Fruit fly (Drosophila melanogaster) whole organism, embryonic: Measurements from ENCODE around the gene CG1273.

ENCODE experiments used
- ATbp ChIP-seq: fragments of 200-800 bp; sonication (Bioruptor generic); optimal IDR thresholded peaks from 2 replicates; lab custom pipeline; 2017; ENCODE audit warnings: missing biosample characterization, mild to moderate bottlenecking, missing genetic modification characterization, missing genetic modification reagents
- Aef1 ChIP-seq: fragments of 200-800 bp; sonication (Bioruptor generic); IDR thresholded peaks from 3 replicates; pipeline ENCODE4 v1.3.6; 2022; ENCODE audit warnings: missing biosample characterization, missing genetic modification characterization
- Bdp1 ChIP-seq: fragments of 200-800 bp; sonication (Bioruptor generic); optimal IDR thresholded peaks from 3 replicates; lab custom pipeline; 2016; ENCODE audit warnings: missing biosample characterization, missing genetic modification characterization
- C15 ChIP-seq: fragments of 200-800 bp; sonication (Bioruptor generic); IDR thresholded peaks from 3 replicates; pipeline ENCODE4 v1.3.6; 2022; ENCODE audit warnings: missing biosample characterization, missing genetic modification characterization
- CG10267 ChIP-seq: fragments of 200-800 bp; sonication (Bioruptor generic); optimal IDR thresholded peaks from 2 replicates; lab custom pipeline; 2018; ENCODE audit warnings: missing biosample characterization, mild to moderate bottlenecking, missing genetic modification characterization, moderate library complexity
- CG10979 ChIP-seq: fragments of 200-800 bp; sonication (Bioruptor generic); optimal IDR thresholded peaks from 2 replicates; lab custom pipeline; 2018; ENCODE audit warnings: missing biosample characterization, mild to moderate bottlenecking, missing genetic modification characterization, moderate library complexity
- CG14050 ChIP-seq: fragments of 200-800 bp; sonication (Bioruptor generic); IDR thresholded peaks from 3 replicates; pipeline ENCODE4 v1.3.6; 2022; ENCODE audit warnings: missing biosample characterization, missing genetic modification characterization
- CG14710 ChIP-seq: fragments of 200-800 bp; sonication (Bioruptor generic); optimal IDR thresholded peaks from 3 replicates; lab custom pipeline; 2019; ENCODE audit warnings: missing biosample characterization, mild to moderate bottlenecking, missing genetic modification characterization, moderate library complexity
- CG15514 ChIP-seq: fragments of 200-800 bp; sonication (Bioruptor generic); optimal IDR thresholded peaks from 3 replicates; lab custom pipeline; 2017; ENCODE audit warnings: missing biosample characterization, missing genetic modification characterization, mild to moderate bottlenecking, moderate library complexity, missing genetic modification reagents
- CG1603 ChIP-seq: fragments of 200-800 bp; sonication (Bioruptor generic); optimal IDR thresholded peaks from 2 replicates; lab custom pipeline; 2019; ENCODE audit warnings: missing biosample characterization, mild to moderate bottlenecking, missing genetic modification characterization, moderate library complexity
- CG17829 ChIP-seq: fragments of 200-800 bp; optimal IDR thresholded peaks from 2 replicates; lab custom pipeline; 2019; ENCODE audit warnings: missing biosample characterization, mild to moderate bottlenecking, missing genetic modification characterization, moderate library complexity
- CG2199 ChIP-seq: fragments of 200-800 bp; sonication (Bioruptor generic); IDR thresholded peaks from 3 replicates; pipeline ENCODE4 v1.3.6; 2022; ENCODE audit warnings: missing biosample characterization, missing genetic modification characterization
- CG30020 ChIP-seq: fragments of 200-800 bp; optimal IDR thresholded peaks from 2 replicates; lab custom pipeline; 2019; ENCODE audit warnings: missing biosample characterization, mild to moderate bottlenecking, missing genetic modification characterization, moderate library complexity
- CG31441 ChIP-seq: fragments of 200-800 bp; sonication (Bioruptor generic); IDR thresholded peaks from 2 replicates; pipeline ENCODE4 v1.3.6; 2022; ENCODE audit warnings: missing biosample characterization, missing genetic modification characterization
- CG34376 ChIP-seq: fragments of 200-800 bp; sonication (Bioruptor generic); optimal IDR thresholded peaks from 2 replicates; lab custom pipeline; 2018; ENCODE audit warnings: missing biosample characterization, mild to moderate bottlenecking, missing genetic modification characterization
- CG3995 ChIP-seq: fragments of 200-800 bp; sonication (Bioruptor generic); optimal IDR thresholded peaks from 3 replicates; lab custom pipeline; 2016; ENCODE audit warnings: missing biosample characterization, missing genetic modification characterization
- CG4404 ChIP-seq: fragments of 200-800 bp; sonication (Bioruptor generic); IDR thresholded peaks from 2 replicates; pipeline ENCODE4 v1.3.6; 2022; ENCODE audit warnings: missing biosample characterization, missing genetic modification characterization
- CG5953 ChIP-seq: fragments of 200-800 bp; sonication (Bioruptor generic); IDR thresholded peaks from 2 replicates; pipeline ENCODE4 v1.3.6; 2022; ENCODE audit warnings: missing biosample characterization, missing genetic modification characterization
- CG6254 ChIP-seq: fragments of 200-800 bp; sonication (Bioruptor generic); optimal IDR thresholded peaks from 3 replicates; lab custom pipeline; 2017; ENCODE audit warnings: mild to moderate bottlenecking, missing biosample characterization, missing genetic modification reagents, missing genetic modification characterization
- CG8089 ChIP-seq: fragments of 200-800 bp; sonication (Bioruptor generic); optimal IDR thresholded peaks from 3 replicates; lab custom pipeline; 2016; ENCODE audit warnings: missing biosample characterization, missing genetic modification characterization
- CG8359 ChIP-seq: fragments of 200-800 bp; sonication (Bioruptor generic); optimal IDR thresholded peaks from 2 replicates; lab custom pipeline; 2017; ENCODE audit warnings: missing biosample characterization, mild to moderate bottlenecking, missing genetic modification characterization, borderline replicate concordance
- D19B ChIP-seq: fragments of 200-800 bp; sonication (Bioruptor generic); optimal IDR thresholded peaks from 2 replicates; lab custom pipeline; 2017; ENCODE audit warnings: missing biosample characterization, mild to moderate bottlenecking, missing genetic modification characterization
- Dll ChIP-seq: fragments of 200-800 bp; sonication (Bioruptor generic); IDR thresholded peaks from 4 replicates; pipeline ENCODE4 v1.3.6; 2022; ENCODE audit warnings: missing biosample characterization, missing genetic modification characterization; ENCODE audit not compliant: partially characterized antibody
- Drgx ChIP-seq: fragments of 200-800 bp; sonication (Bioruptor generic); IDR thresholded peaks from 2 replicates; pipeline ENCODE4 v1.3.6; 2022; ENCODE audit warnings: missing biosample characterization, missing genetic modification characterization
- Jarid2 ChIP-seq: fragments of 200-800 bp; sonication (Bioruptor generic); optimal IDR thresholded peaks from 3 replicates; lab custom pipeline; 2017; ENCODE audit warnings: mild to moderate bottlenecking, missing biosample characterization, missing genetic modification reagents, missing genetic modification characterization
- Lhr ChIP-seq: fragments of 200-800 bp; sonication (Bioruptor generic); optimal IDR thresholded peaks from 3 replicates; lab custom pipeline; 2017; ENCODE audit warnings: mild to moderate bottlenecking, missing biosample characterization, missing genetic modification reagents, missing genetic modification characterization
- Med ChIP-seq: fragments of 200-800 bp; sonication (Bioruptor generic); peaks from one replicate; lab custom pipeline; 2016; ENCODE audit warnings: missing biosample characterization, missing genetic modification characterization, mild to moderate bottlenecking, inconsistent platforms, moderate library complexity
- Myb ChIP-seq: fragments of 200-800 bp; sonication (Bioruptor generic); optimal IDR thresholded peaks from 2 replicates; lab custom pipeline; 2016; ENCODE audit warnings: missing biosample characterization, missing genetic modification characterization
- Ptx1 ChIP-seq: fragments of 200-800 bp; sonication (Bioruptor generic); IDR thresholded peaks from 2 replicates; pipeline ENCODE4 v1.3.6; 2022; ENCODE audit warnings: missing biosample characterization, missing genetic modification characterization
- Scr ChIP-seq: fragments of 200-800 bp; sonication (Bioruptor generic); IDR thresholded peaks from 2 replicates; pipeline ENCODE4 v1.3.6; 2022; ENCODE audit warnings: missing biosample characterization, missing genetic modification characterization; ENCODE audit not compliant: partially characterized antibody
- Sox100B ChIP-seq: fragments of 200-800 bp; sonication (Bioruptor generic); optimal IDR thresholded peaks from 3 replicates; lab custom pipeline; 2018; ENCODE audit warnings: missing biosample characterization, mild to moderate bottlenecking, missing genetic modification characterization
- Trl ChIP-seq, 3 experiments: fragments of >200 bp in 2 of 3; fragments of 200-800 bp in 1 of 3; sonication (Bioruptor generic) in 1 of 3; optimal IDR thresholded peaks; 2 replicates in 1 of 3; 3 replicates in 2 of 3; lab custom pipeline; 2016 to 2017; ENCODE audit warnings: missing biosample characterization in 1 of 3, missing genetic modification characterization in 1 of 3
- Usf ChIP-seq: fragments of 200-800 bp; sonication (Bioruptor generic); optimal IDR thresholded peaks from 2 replicates; lab custom pipeline; 2017; ENCODE audit warnings: missing genotype, missing biosample characterization, missing genetic modification characterization
- Vsx1 ChIP-seq: fragments of 200-800 bp; sonication (Bioruptor generic); optimal IDR thresholded peaks from 2 replicates; lab custom pipeline; 2017; ENCODE audit warnings: missing biosample characterization, mild to moderate bottlenecking, missing genetic modification characterization, missing genetic modification reagents
- ab ChIP-seq: fragments of 200-800 bp; sonication (Bioruptor generic); optimal IDR thresholded peaks from 2 replicates; lab custom pipeline; 2016; ENCODE audit warnings: missing biosample characterization, missing genetic modification characterization
- chinmo ChIP-seq: fragments of 200-800 bp; sonication (Bioruptor generic); IDR thresholded peaks from 4 replicates; pipeline ENCODE4 v1.3.6; 2022; ENCODE audit warnings: missing biosample characterization, missing genetic modification characterization; ENCODE audit not compliant: partially characterized antibody
- croc ChIP-seq: fragments of 200-800 bp; sonication (Bioruptor generic); conservative IDR thresholded peaks from 3 replicates; pipeline ENCODE4 v1.3.6; 2022; ENCODE audit warnings: missing biosample characterization, missing genetic modification characterization
- fru ChIP-seq: fragments of >200 bp; optimal IDR thresholded peaks from 2 replicates; lab custom pipeline; 2017
- nom ChIP-seq: fragments of 200-800 bp; sonication (Bioruptor generic); optimal IDR thresholded peaks from 2 replicates; lab custom pipeline; 2017; ENCODE audit warnings: missing biosample characterization, missing genetic modification characterization, mild to moderate bottlenecking, moderate library complexity, missing genetic modification reagents
- pan ChIP-seq, 4 experiments: fragments of >200 bp in 3 of 4; fragments of 200-800 bp in 1 of 4; sonication (Bioruptor generic) in 1 of 4; optimal IDR thresholded peaks in 3 of 4; IDR thresholded peaks in 1 of 4; 2 replicates each; pipeline versions ENCODE4 v1.3.6 to Lab custom; 2017 to 2022; ENCODE audit warnings: missing biosample characterization in 2 of 4, missing genetic modification characterization in 2 of 4, mixed read lengths in 1 of 4
- phol ChIP-seq: fragments of 200-800 bp; sonication (Bioruptor generic); optimal IDR thresholded peaks from 3 replicates; lab custom pipeline; 2018; ENCODE audit warnings: missing biosample characterization, mild to moderate bottlenecking, missing genetic modification characterization, moderate library complexity
- pros ChIP-seq: fragments of 200-800 bp; sonication (Bioruptor generic); optimal IDR thresholded peaks from 3 replicates; lab custom pipeline; 2019; ENCODE audit warnings: missing biosample characterization, mild to moderate bottlenecking, missing genetic modification characterization, moderate library complexity
- row ChIP-seq: fragments of 200-800 bp; sonication (Bioruptor generic); IDR thresholded peaks from 3 replicates; pipeline ENCODE4 v1.3.6; 2022; ENCODE audit warnings: missing biosample characterization, missing genetic modification characterization
- run ChIP-seq: fragments of 200-800 bp; sonication (Bioruptor generic); optimal IDR thresholded peaks from 3 replicates; lab custom pipeline; 2018; ENCODE audit warnings: missing biosample characterization, mild to moderate bottlenecking, missing genetic modification characterization
- salm ChIP-seq: fragments of 200-800 bp; sonication (Bioruptor generic); optimal IDR thresholded peaks from 2 replicates; lab custom pipeline; 2018; ENCODE audit warnings: missing biosample characterization, mild to moderate bottlenecking, missing genetic modification characterization
- sim ChIP-seq: fragments of 200-800 bp; sonication (Bioruptor generic); IDR thresholded peaks from 2 replicates; pipeline ENCODE4 v1.3.6; 2022; ENCODE audit warnings: missing biosample characterization, missing genetic modification characterization
- slp2 ChIP-seq: fragments of 200-800 bp; sonication (Bioruptor generic); optimal IDR thresholded peaks from 2 replicates; lab custom pipeline; 2016; ENCODE audit warnings: missing biosample characterization, missing genetic modification characterization
- vvl ChIP-seq: fragments of 200-800 bp; sonication (Bioruptor generic); IDR thresholded peaks from 2 replicates; pipeline ENCODE4 v1.3.6; 2022; ENCODE audit warnings: missing biosample characterization, missing genetic modification characterization
- yki ChIP-seq: fragments of >200 bp; optimal IDR thresholded peaks from 3 replicates; lab custom pipeline; 2018

CG1273 gene

dm6 chr3L:4252121-4252861, 11.2 kb upstream of the CG1273 start (continued):
- TF ChIP-seq Drgx (no peak), CG30020 (tag; lab: Kevin White, UChicago) (no peak), Dll (GFP tag; lab: Robert Waterston, UW) (no peak), yki (lab: Kevin White, UChicago) (no peak), CG10979 (no peak), Jarid2 (no peak), CG14050 (GFP tag; lab: Robert Waterston, UW) (no peak), croc (no peak), vvl (no peak), D19B (GFP tag; lab: Kevin White, UChicago) (no peak), CG14710 (no peak), CG15514 (GFP tag; lab: Kevin White, UChicago) (no peak), CG8359 (GFP tag; lab: Kevin White, UChicago) (no peak), ab (GFP tag; lab: Kevin White, UChicago) (no peak), phol (no peak), Myb (peak; percentile 8), CG1603 (tag; lab: Kevin White, UChicago) (no peak), Ptx1 (no peak), CG2199 (GFP tag; lab: Robert Waterston, UW) (0 out of 3 replicates have a peak, but pooled peaks have one; percentile 16), salm (tag; lab: Kevin White, UChicago) (no peak), CG4404 (no peak), CG5953 (no peak), pan (optimal IDR thresholded peaks at IDR 0.05; lab: Kevin White, UChicago) (no peak), pan (GFP tag; optimal IDR thresholded peaks at IDR 0.05 in 1 of 2, IDR thresholded peaks at IDR 0.05 in 1 of 2) (no peak), CG31441 (GFP tag; lab: Robert Waterston, UW) (peak; percentile 48; the same call in 1 of the 2 replicates), CG10267 (tag; lab: Kevin White, UChicago) (no peak), run (tag; lab: Kevin White, UChicago) (no peak), CG34376 (GFP tag; lab: Kevin White, UChicago) (no peak), nom (GFP tag; lab: Kevin White, UChicago) (peak; percentile 65), Scr (GFP tag; lab: Robert Waterston, UW) (no peak), Trl (optimal IDR thresholded peaks at IDR 0.05; lab: Kevin White, UChicago) (peak; percentile 42 to 62), Trl (GFP tag; optimal IDR thresholded peaks at IDR 0.05; lab: Kevin White, UChicago) (no peak), slp2 (GFP tag; lab: Kevin White, UChicago) (no peak), Usf (GFP tag; lab: Kevin White, UChicago) (no peak), ATbp (no peak), sim (no peak), CG3995 (GFP tag; lab: Kevin White, UChicago) (peak; percentile 92), pros (GFP tag; lab: Kevin White, UChicago) (peak; percentile 90), C15 (GFP tag; lab: Robert Waterston, UW) (no peak), fru (no peak), CG8089 (GFP tag; lab: Kevin White, UChicago) (no peak), Lhr (GFP tag; lab: Kevin White, UChicago) (no peak), Aef1 (GFP tag; lab: Robert Waterston, UW) (no peak), Bdp1 (GFP tag; lab: Kevin White, UChicago) (no peak), chinmo (no peak), row (GFP tag; lab: Robert Waterston, UW) (peak; percentile 40), CG17829 (tag; lab: Kevin White, UChicago) (peak; percentile 2), Med (GFP tag; lab: Kevin White, UChicago) (peak; percentile 43), Sox100B (no peak), CG6254 (no peak), Vsx1 (no peak)
